Fruit fly (Drosophila melanogaster) whole organism, embryonic: Measurements from ENCODE around the gene Blimp-1.

Source experiments
- B-H1 ChIP-seq: fragments of 200-800 bp; sonication (Bioruptor generic); IDR thresholded peaks from 3 replicates; pipeline ENCODE4 v1.3.6; 2022; ENCODE audit warnings: missing biosample characterization, missing genetic modification characterization
- CG10267 ChIP-seq: fragments of 200-800 bp; sonication (Bioruptor generic); optimal IDR thresholded peaks from 2 replicates; lab custom pipeline; 2018; ENCODE audit warnings: missing biosample characterization, mild to moderate bottlenecking, missing genetic modification characterization, moderate library complexity
- CG10565 ChIP-seq: fragments of 200-800 bp; sonication (Bioruptor generic); optimal IDR thresholded peaks from 3 replicates; lab custom pipeline; 2016; ENCODE audit warnings: missing biosample characterization, mild to moderate bottlenecking, missing genetic modification characterization
- CG12299 ChIP-seq: fragments of 200-800 bp; sonication (Bioruptor generic); optimal IDR thresholded peaks from 2 replicates; lab custom pipeline; 2018; ENCODE audit warnings: missing biosample characterization, mild to moderate bottlenecking, missing genetic modification characterization
- CG15514 ChIP-seq: fragments of 200-800 bp; sonication (Bioruptor generic); optimal IDR thresholded peaks from 3 replicates; lab custom pipeline; 2017; ENCODE audit warnings: missing biosample characterization, missing genetic modification characterization, mild to moderate bottlenecking, moderate library complexity, missing genetic modification reagents
- CG15696 ChIP-seq: fragments of 200-800 bp; sonication (Bioruptor generic); optimal IDR thresholded peaks from 2 replicates; lab custom pipeline; 2019; ENCODE audit warnings: missing biosample characterization, mild to moderate bottlenecking, missing genetic modification characterization, moderate library complexity
- CG16779 ChIP-seq: fragments of 200-800 bp; sonication (Bioruptor generic); IDR thresholded peaks from 2 replicates; pipeline ENCODE4 v1.3.6; 2022; ENCODE audit warnings: missing biosample characterization, missing genetic modification characterization
- CG18262 ChIP-seq: fragments of 200-800 bp; optimal IDR thresholded peaks from 3 replicates; lab custom pipeline; 2019; ENCODE audit warnings: missing biosample characterization, mild to moderate bottlenecking, missing genetic modification characterization, moderate library complexity
- CG18619 ChIP-seq: fragments of 200-800 bp; sonication (Bioruptor generic); optimal IDR thresholded peaks from 3 replicates; lab custom pipeline; 2017; ENCODE audit warnings: missing biosample characterization, mild to moderate bottlenecking, missing genetic modification characterization
- CG3995 ChIP-seq: fragments of 200-800 bp; sonication (Bioruptor generic); optimal IDR thresholded peaks from 3 replicates; lab custom pipeline; 2016; ENCODE audit warnings: missing biosample characterization, missing genetic modification characterization
- CG43689 ChIP-seq: fragments of 200-800 bp; sonication (Bioruptor generic); IDR thresholded peaks from 2 replicates; pipeline ENCODE4 v1.3.6; 2022; ENCODE audit warnings: missing biosample characterization, missing genetic modification characterization
- CG6654 ChIP-seq: fragments of 200-800 bp; sonication (Bioruptor generic); optimal IDR thresholded peaks from 2 replicates; lab custom pipeline; 2017; ENCODE audit warnings: missing biosample characterization, mild to moderate bottlenecking, missing genetic modification characterization
- CG7745 ChIP-seq: fragments of 200-800 bp; sonication (Bioruptor generic); optimal IDR thresholded peaks from 2 replicates; lab custom pipeline; 2018; ENCODE audit warnings: missing biosample characterization, mild to moderate bottlenecking, missing genetic modification characterization, moderate library complexity
- CG9932 ChIP-seq: fragments of 200-800 bp; sonication (Bioruptor generic); IDR thresholded peaks from 2 replicates; pipeline ENCODE4 v1.3.6; 2022; ENCODE audit warnings: missing biosample characterization, missing genetic modification characterization
- Deaf1 ChIP-seq: fragments of 200-800 bp; optimal IDR thresholded peaks from 3 replicates; lab custom pipeline; 2019; ENCODE audit warnings: missing biosample characterization, mild to moderate bottlenecking, missing genetic modification characterization, moderate library complexity
- Dll ChIP-seq: fragments of 200-800 bp; sonication (Bioruptor generic); IDR thresholded peaks from 4 replicates; pipeline ENCODE4 v1.3.6; 2022; ENCODE audit warnings: missing biosample characterization, missing genetic modification characterization; ENCODE audit not compliant: partially characterized antibody
- Doc3 ChIP-seq: fragments of 200-800 bp; sonication (Bioruptor generic); IDR thresholded peaks from 3 replicates; pipeline ENCODE4 v1.3.6; 2022; ENCODE audit warnings: missing biosample characterization, missing genetic modification characterization; ENCODE audit not compliant: partially characterized antibody
- E2f1 ChIP-seq: fragments of 200-800 bp; sonication (Bioruptor generic); IDR thresholded peaks from 2 replicates; pipeline ENCODE4 v1.3.6; 2022; ENCODE audit warnings: missing biosample characterization, missing genetic modification characterization
- Ets65A ChIP-seq: fragments of 200-800 bp; sonication (Bioruptor generic); peaks from one replicate; lab custom pipeline; 2016; ENCODE audit warnings: missing biosample characterization, missing genetic modification characterization
- Ets97D ChIP-seq: fragments of 200-800 bp; sonication (Bioruptor generic); optimal IDR thresholded peaks from 3 replicates; lab custom pipeline; 2016; ENCODE audit warnings: missing biosample characterization, missing genetic modification characterization
- Fer1 ChIP-seq: fragments of 200-800 bp; sonication (Bioruptor generic); optimal IDR thresholded peaks from 2 replicates; lab custom pipeline; 2017; ENCODE audit warnings: missing biosample characterization, mild to moderate bottlenecking, missing genetic modification characterization
- HHEX ChIP-seq: fragments of 200-800 bp; sonication (Bioruptor generic); optimal IDR thresholded peaks from 3 replicates; lab custom pipeline; 2017; ENCODE audit warnings: missing biosample characterization, mild to moderate bottlenecking, missing genetic modification characterization, missing genetic modification reagents
- Hmr ChIP-seq: fragments of 200-800 bp; sonication (Bioruptor generic); optimal IDR thresholded peaks from 3 replicates; lab custom pipeline; 2017; ENCODE audit warnings: mild to moderate bottlenecking, missing biosample characterization, missing genetic modification reagents, missing genetic modification characterization
- Kr ChIP-seq: fragments of 200-800 bp; sonication (Bioruptor generic); optimal IDR thresholded peaks from 2 replicates; lab custom pipeline; 2017; ENCODE audit warnings: missing biosample characterization, mild to moderate bottlenecking, missing genetic modification characterization
- Mad ChIP-seq: fragments of 200-800 bp; sonication (Bioruptor generic); optimal IDR thresholded peaks from 2 replicates; lab custom pipeline; 2016; ENCODE audit warnings: missing biosample characterization, missing genetic modification characterization
- Max ChIP-seq: fragments of 200-800 bp; sonication (Bioruptor generic); optimal IDR thresholded peaks from 2 replicates; lab custom pipeline; 2016; ENCODE audit warnings: missing biosample characterization, mild to moderate bottlenecking, missing genetic modification characterization
- Mrtf ChIP-seq: fragments of 200-800 bp; sonication (Bioruptor generic); IDR thresholded peaks from 3 replicates; pipeline ENCODE4 v1.3.6; 2022; ENCODE audit warnings: missing biosample characterization, missing genetic modification characterization
- NK7.1 ChIP-seq: fragments of 200-800 bp; sonication (Bioruptor generic); optimal IDR thresholded peaks from 3 replicates; lab custom pipeline; 2016; ENCODE audit warnings: missing biosample characterization, missing genetic modification characterization
- Rfx ChIP-seq: fragments of 200-800 bp; sonication (Bioruptor generic); IDR thresholded peaks from 2 replicates; pipeline ENCODE4 v1.3.6; 2022; ENCODE audit warnings: missing biosample characterization, missing genetic modification characterization
- Scr ChIP-seq: fragments of 200-800 bp; sonication (Bioruptor generic); IDR thresholded peaks from 2 replicates; pipeline ENCODE4 v1.3.6; 2022; ENCODE audit warnings: missing biosample characterization, missing genetic modification characterization; ENCODE audit not compliant: partially characterized antibody
- Xrp1 ChIP-seq: fragments of 200-800 bp; sonication (Bioruptor generic); IDR thresholded peaks from 2 replicates; pipeline ENCODE4 v1.3.6; 2022; ENCODE audit warnings: missing biosample characterization, missing genetic modification characterization
- YL-1 ChIP-seq: fragments of 200-800 bp; sonication (Bioruptor generic); optimal IDR thresholded peaks from 3 replicates; lab custom pipeline; 2017; ENCODE audit warnings: missing biosample characterization, mild to moderate bottlenecking, missing genetic modification characterization
- abd-A ChIP-seq: fragments of 200-800 bp; sonication (Bioruptor generic); optimal IDR thresholded peaks from 3 replicates; lab custom pipeline; 2019; ENCODE audit warnings: missing biosample characterization, mild to moderate bottlenecking, missing genetic modification characterization, moderate library complexity
- chn ChIP-seq: fragments of 200-800 bp; sonication (Bioruptor generic); optimal IDR thresholded peaks from 2 replicates; lab custom pipeline; 2016; ENCODE audit warnings: missing biosample characterization, missing genetic modification characterization
- ci ChIP-seq: fragments of 200-800 bp; sonication (Bioruptor generic); IDR thresholded peaks from 3 replicates; pipeline ENCODE4 v1.3.6; 2022; ENCODE audit warnings: missing biosample characterization, missing genetic modification characterization
- crp ChIP-seq, 2 experiments: fragments of 200-800 bp; sonication (Bioruptor generic); optimal IDR thresholded peaks; 2 replicates in 1 of 2; 3 replicates in 1 of 2; lab custom pipeline; 2017; ENCODE audit warnings: missing biosample characterization in 2 of 2, missing genetic modification characterization in 2 of 2, mild to moderate bottlenecking in 1 of 2, moderate library complexity in 1 of 2
- her ChIP-seq: fragments of 200-800 bp; sonication (Bioruptor generic); optimal IDR thresholded peaks from 2 replicates; lab custom pipeline; 2016; ENCODE audit warnings: missing biosample characterization, missing genetic modification characterization
- insv ChIP-seq, 2 experiments: fragments of 200-800 bp; sonication (Bioruptor generic); optimal IDR thresholded peaks; 3 replicates each; lab custom pipeline; 2016 to 2018; ENCODE audit warnings: missing biosample characterization in 2 of 2, missing genetic modification characterization in 2 of 2
- lmd ChIP-seq: fragments of 200-800 bp; sonication (Bioruptor generic); IDR thresholded peaks from 2 replicates; pipeline ENCODE4 v1.3.6; 2022; ENCODE audit warnings: missing biosample characterization, missing genetic modification characterization
- mam ChIP-seq: fragments of 200-800 bp; sonication (Bioruptor generic); optimal IDR thresholded peaks from 3 replicates; lab custom pipeline; 2016; ENCODE audit warnings: missing biosample characterization, missing genetic modification characterization
- nerfin-2 ChIP-seq: fragments of 200-800 bp; sonication (Bioruptor generic); IDR thresholded peaks from 2 replicates; pipeline ENCODE4 v1.3.6; 2022; ENCODE audit warnings: missing biosample characterization, missing genetic modification characterization; ENCODE audit not compliant: partially characterized antibody
- onecut ChIP-seq: fragments of 200-800 bp; sonication (Bioruptor generic); IDR thresholded peaks from 2 replicates; pipeline ENCODE4 v1.3.6; 2022; ENCODE audit warnings: missing biosample characterization, missing genetic modification characterization
- org-1 ChIP-seq: fragments of 200-800 bp; sonication (Bioruptor generic); optimal IDR thresholded peaks from 2 replicates; lab custom pipeline; 2017; ENCODE audit warnings: missing biosample characterization, missing genetic modification characterization
- pita ChIP-seq: fragments of 200-800 bp; sonication (Bioruptor generic); optimal IDR thresholded peaks from 2 replicates; lab custom pipeline; 2017; ENCODE audit warnings: missing biosample characterization, mild to moderate bottlenecking, missing genetic modification characterization
- sc ChIP-seq, 3 experiments: fragments of >200 bp in 2 of 3; fragments of 200-800 bp in 1 of 3; sonication (Bioruptor generic) in 1 of 3; optimal IDR thresholded peaks; 2 replicates in 2 of 3; 3 replicates in 1 of 3; lab custom pipeline; 2017; ENCODE audit warnings: mild to moderate bottlenecking in 1 of 3, missing biosample characterization in 1 of 3, missing genetic modification characterization in 1 of 3, missing genetic modification reagents in 1 of 3
- sna ChIP-seq: fragments of 200-800 bp; sonication (Bioruptor generic); IDR thresholded peaks from 2 replicates; pipeline ENCODE4 v1.3.6; 2022; ENCODE audit warnings: missing biosample characterization, missing genetic modification characterization; ENCODE audit not compliant: partially characterized antibody
- trem ChIP-seq: fragments of 200-800 bp; optimal IDR thresholded peaks from 3 replicates; lab custom pipeline; 2019; ENCODE audit warnings: missing biosample characterization, mild to moderate bottlenecking, missing genetic modification characterization, moderate library complexity
- ttk ChIP-seq: fragments of 200-800 bp; sonication (Bioruptor generic); IDR thresholded peaks from 2 replicates; pipeline ENCODE4 v2.1.2; 2022; ENCODE audit warnings: missing biosample characterization, missing genetic modification characterization
- vfl ChIP-seq: fragments of 200-800 bp; sonication (Bioruptor generic); optimal IDR thresholded peaks from 2 replicates; lab custom pipeline; 2016; ENCODE audit warnings: missing biosample characterization, missing genetic modification characterization
- zen2 ChIP-seq: fragments of 200-800 bp; sonication (Bioruptor generic); IDR thresholded peaks from 3 replicates; pipeline ENCODE4 v1.3.6; 2022; ENCODE audit warnings: missing biosample characterization, missing genetic modification characterization; ENCODE audit not compliant: partially characterized antibody

Blimp-1 gene

DNA sequence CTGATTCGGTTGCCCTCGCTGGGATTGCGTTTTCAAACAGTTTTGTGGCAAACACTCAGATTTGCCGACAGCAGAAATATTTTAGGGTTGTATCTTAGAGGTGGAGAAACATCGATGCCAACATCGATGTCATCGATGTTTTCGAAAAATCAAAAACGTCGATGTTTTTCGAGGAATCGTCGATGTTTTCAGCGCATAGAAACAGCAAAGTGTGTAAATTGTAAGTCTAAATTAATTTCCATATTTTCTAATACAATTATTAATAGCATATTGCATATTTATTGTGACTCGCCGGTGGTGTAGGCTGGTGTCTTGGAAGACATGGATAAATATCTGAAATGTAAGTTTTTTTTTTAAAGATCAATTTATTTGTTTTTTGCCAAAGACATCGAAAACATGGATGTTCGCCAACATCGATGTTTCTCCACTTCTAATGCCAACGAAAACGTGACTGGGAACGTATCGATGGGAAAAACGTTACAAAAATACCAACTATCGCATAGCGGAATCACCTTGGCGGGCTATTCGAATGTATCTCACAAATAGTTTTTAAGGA is 26.8 kb upstream of the Blimp-1 start, which contains the start of gene TM9SF3 (continued):
- TF ChIP-seq org-1 (GFP tag; lab: Kevin White, UChicago) (no peak), B-H1 (GFP tag; lab: Robert Waterston, UW) (no peak), vfl (peak; percentile 13), Ets97D (GFP tag; lab: Kevin White, UChicago) (peak; percentile 37), Xrp1 (GFP tag; lab: Robert Waterston, UW) (no peak), CG18619 (GFP tag; lab: Kevin White, UChicago) (peak; percentile 21), CG12299 (tag; lab: Kevin White, UChicago) (no peak), trem (peak; percentile 37), Kr (GFP tag; lab: Kevin White, UChicago) (no peak), CG6654 (no peak), Doc3 (peak; percentile 89), E2f1 (GFP tag; lab: Robert Waterston, UW) (no peak), Max (peak; percentile 46), Dll (peak; percentile 92), her (no peak), Ets65A (peak; percentile 94), CG16779 (GFP tag; lab: Robert Waterston, UW) (no peak), CG43689 (GFP tag; lab: Robert Waterston, UW) (no peak), NK7.1 (GFP tag; lab: Kevin White, UChicago) (no peak), Fer1 (GFP tag; lab: Kevin White, UChicago) (no peak)

DNA sequence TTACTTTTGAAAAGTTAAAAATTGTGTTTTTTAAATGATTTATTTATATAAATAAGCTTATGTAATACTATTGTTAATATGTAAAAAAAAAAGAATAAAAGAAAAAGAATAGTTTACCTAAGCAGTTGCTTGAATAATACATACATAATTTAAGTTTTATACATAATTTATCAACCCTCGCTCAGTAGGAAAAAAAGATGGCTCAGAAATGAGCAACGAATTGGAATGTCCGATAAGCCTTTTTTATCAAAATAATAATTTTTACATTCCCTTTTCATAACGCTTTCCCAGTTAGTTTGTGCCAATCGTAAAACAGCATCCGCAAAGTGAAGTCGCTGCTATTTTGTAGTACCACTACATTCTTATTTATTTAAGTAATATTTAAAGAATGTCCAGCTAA is 26.3 kb upstream of the Blimp-1 start, which contains the start of gene mthl2:
Gene mthl2 (plus strand): TSS at position 301 of the 400 bp plus-strand sequence.
- TF ChIP-seq ci (GFP tag; lab: Robert Waterston, UW) (no peak), CG15696 (tag; lab: Kevin White, UChicago) (no peak), CG15514 (GFP tag; lab: Kevin White, UChicago) (no peak), Mad (GFP tag; lab: Kevin White, UChicago) (no peak), nerfin-2 (no peak), chn (no peak), Rfx (GFP tag; lab: Robert Waterston, UW) (no peak), mam (GFP tag; lab: Kevin White, UChicago) (no peak), Hmr (no peak), CG10565 (GFP tag; lab: Kevin White, UChicago) (no peak), YL-1 (GFP tag; lab: Kevin White, UChicago) (no peak), lmd (no peak), insv (GFP tag; optimal IDR thresholded peaks at IDR 0.05; lab: Kevin White, UChicago) (no peak), crp (GFP tag; optimal IDR thresholded peaks at IDR 0.05; lab: Kevin White, UChicago) (no peak), HHEX (GFP tag; lab: Kevin White, UChicago) (no peak), ttk (GFP tag; lab: Robert Waterston, UW) (no peak)
- TF ChIP-seq, all 482 proteins: peak for 0

DNA sequence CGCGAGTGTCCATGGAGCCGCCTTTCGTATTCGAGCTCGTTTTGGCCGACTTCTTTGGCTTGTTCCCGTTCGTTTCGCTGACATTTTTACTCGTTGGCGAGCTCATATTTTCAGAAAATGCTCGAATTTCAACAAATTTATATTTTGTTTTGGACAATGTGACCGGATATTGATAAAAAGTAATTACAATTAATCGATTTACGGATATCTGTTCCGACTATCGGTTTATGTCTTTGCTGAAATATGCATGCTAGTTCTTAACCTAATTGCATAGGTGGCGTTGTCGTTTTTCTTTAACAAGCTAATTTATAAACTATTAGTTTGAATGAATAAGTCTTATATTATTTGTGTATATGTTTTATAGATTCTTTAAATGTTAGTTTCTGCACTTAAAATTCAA is 22.7 kb upstream of the Blimp-1 start, which contains the start of gene Eaf6:
Gene Eaf6 (minus strand): TSS at position 173 of the 400 bp plus-strand sequence.
- TF ChIP-seq zen2 (GFP tag; lab: Robert Waterston, UW) (no peak), Scr (GFP tag; lab: Robert Waterston, UW) (peak; percentile 52), CG7745 (tag; lab: Kevin White, UChicago) (no peak), CG3995 (GFP tag; lab: Kevin White, UChicago) (peak; percentile 25), onecut (GFP tag; lab: Robert Waterston, UW) (no peak), abd-A (peak; percentile 84), Deaf1 (no peak), CG9932 (no peak), CG10267 (tag; lab: Kevin White, UChicago) (peak; percentile 40), sna (GFP tag; lab: Robert Waterston, UW) (no peak), Mrtf (no peak), CG18262 (peak; percentile 15), pita (GFP tag; lab: Kevin White, UChicago) (peak; percentile 63), sc (optimal IDR thresholded peaks at IDR 0.05; lab: Kevin White, UChicago) (no peak), sc (GFP tag; optimal IDR thresholded peaks at IDR 0.05; lab: Kevin White, UChicago) (no peak)
